Worm (Caenorhabditis elegans) whole organism, L4/young adult: Measurements from ENCODE around the gene srz-37.

Experiments
- W03F9.2 ChIP-seq: fragments of 150-350 bp; optimal IDR thresholded peaks from 2 replicates; lab custom pipeline; 2014; ENCODE audit warnings: missing biosample characterization, missing genetic modification characterization
- dao-5 ChIP-seq: sonication (generic microtip); optimal IDR thresholded peaks from 2 replicates; lab custom pipeline; 2016; ENCODE audit warnings: missing genotype, missing genetic modification characterization, moderate library complexity, missing compliant biosample characterization
- him-1 ChIP-seq: sonication (generic microtip); optimal IDR thresholded peaks from 2 replicates; lab custom pipeline; 2016; ENCODE audit warnings: missing genotype, missing genetic modification reagents, missing genetic modification characterization, missing compliant biosample characterization

DNA sequence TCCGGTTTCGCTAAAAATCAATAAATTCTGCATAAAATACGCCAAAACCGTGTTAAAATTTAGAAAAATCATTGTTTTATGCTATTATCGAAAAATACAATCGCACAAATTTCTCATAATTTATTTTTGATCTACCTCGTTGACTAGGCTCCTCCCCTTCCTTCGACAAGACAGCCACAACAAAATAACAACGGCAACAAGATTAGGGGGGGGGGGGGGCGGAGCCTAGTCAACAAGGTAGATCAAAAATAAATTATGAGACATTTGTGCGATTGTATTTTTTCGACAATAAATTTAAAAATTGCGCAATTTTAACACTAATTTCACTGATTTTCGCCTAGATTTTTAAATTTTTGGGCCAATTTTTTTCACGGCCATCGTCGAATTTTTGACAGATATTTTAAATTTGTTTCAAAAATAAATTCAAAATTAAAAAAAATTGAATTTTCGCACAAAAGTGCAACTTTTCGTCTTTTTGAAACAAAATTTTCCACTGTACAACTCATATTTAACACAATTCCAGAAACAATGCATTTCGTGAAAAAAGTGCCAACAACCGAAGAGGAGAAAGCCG lies 45.3 kb upstream of the srz-37 start, which contains the start of gene M57.2:
- TF ChIP-seq W03F9.2 (tag; lab: Kevin White, UChicago): no peak
- no peak for TF ChIP-seq him-1
- TF ChIP-seq dao-5 (tag; lab: Kevin White, UChicago): no peak
